Worm (Caenorhabditis elegans) whole organism, L4 larva: ENCODE results near the gene set-16.

ENCODE experiments used
- F37D6.2 ChIP-seq: sonication (generic microtip); optimal IDR thresholded peaks from 2 replicates; lab custom pipeline; 2016; ENCODE audit warnings: mild to moderate bottlenecking, missing genetic modification characterization, missing compliant biosample characterization
- F44E2.7 ChIP-seq: fragments of 200-800 bp; sonication (Bioruptor generic); IDR thresholded peaks from 2 replicates; pipeline ENCODE4 v2.1.2; 2022; ENCODE audit warnings: missing genetic modification characterization, missing compliant biosample characterization
- T20F7.1 ChIP-seq: fragments of 200-800 bp; sonication (Bioruptor generic); optimal IDR thresholded peaks from 2 replicates; lab custom pipeline; 2018; ENCODE audit warnings: mild to moderate bottlenecking, missing genetic modification characterization, missing compliant biosample characterization
- T26A8.4 ChIP-seq: fragments of 200-800 bp; sonication (Bioruptor generic); IDR thresholded peaks from 2 replicates; pipeline ENCODE4 v1.3.6; 2022; ENCODE audit warnings: missing genetic modification characterization, missing compliant biosample characterization
- aha-1 ChIP-seq: fragments of 150-350 bp; peaks from one replicate; lab custom pipeline; 2014; ENCODE audit warnings: missing biosample characterization, missing genetic modification characterization
- ama-1 ChIP-seq: fragments of 150-350 bp; optimal IDR thresholded peaks from 2 replicates; lab custom pipeline; 2014; ENCODE audit warnings: inconsistent platforms, mixed read lengths
- attf-4 ChIP-seq: sonication (generic microtip); optimal IDR thresholded peaks from 3 replicates; lab custom pipeline; 2017; ENCODE audit warnings: missing biosample characterization, missing genetic modification characterization
- ceh-20 ChIP-seq: fragments of 200-800 bp; sonication (Bioruptor generic); IDR thresholded peaks from 2 replicates; pipeline ENCODE4 v1.3.6; 2022; ENCODE audit warnings: missing genetic modification reagents, missing genetic modification characterization, missing compliant biosample characterization
- ceh-28 ChIP-seq: fragments of 150-350 bp; optimal IDR thresholded peaks from 2 replicates; lab custom pipeline; 2014; ENCODE audit warnings: missing biosample characterization, missing genetic modification reagents, missing genetic modification characterization
- daf-16 ChIP-seq, 3 experiments: sonication (generic microtip); optimal IDR thresholded peaks; 2 replicates each; lab custom pipeline; 2016 to 2017; ENCODE audit warnings: missing genetic modification characterization in 3 of 3, missing genetic modification reagents in 3 of 3, mild to moderate bottlenecking in 2 of 3, missing compliant biosample characterization in 2 of 3, missing biosample characterization in 1 of 3, moderate library complexity in 1 of 3
- dmd-6 ChIP-seq: fragments of 200-800 bp; sonication (Bioruptor generic); IDR thresholded peaks from 2 replicates; pipeline ENCODE4 v1.3.6; 2022; ENCODE audit warnings: missing genetic modification reagents, missing genetic modification characterization, missing compliant biosample characterization
- dmd-8 ChIP-seq: fragments of 200-800 bp; sonication (Bioruptor generic); IDR thresholded peaks from 2 replicates; pipeline ENCODE4 v1.3.6; 2022; ENCODE audit warnings: missing genetic modification characterization, missing compliant biosample characterization
- dpl-1 ChIP-seq: fragments of 150-350 bp; optimal IDR thresholded peaks from 2 replicates; lab custom pipeline; 2014; ENCODE audit warnings: missing biosample characterization, missing genetic modification reagents, missing genetic modification characterization
- duxl-1 ChIP-seq: sonication (generic microtip); optimal IDR thresholded peaks from 2 replicates; lab custom pipeline; 2016; ENCODE audit warnings: mild to moderate bottlenecking, missing genetic modification characterization, moderate library complexity, missing compliant biosample characterization; ENCODE audit not compliant: poor library complexity
- dve-1 ChIP-seq: sonication (generic microtip); optimal IDR thresholded peaks from 2 replicates; lab custom pipeline; 2017; ENCODE audit warnings: antibody characterized with exemption, mild to moderate bottlenecking, missing genetic modification characterization, missing compliant biosample characterization; ENCODE audit not compliant: insufficient read depth
- fkh-10 ChIP-seq: fragments of 150-350 bp; optimal IDR thresholded peaks from 2 replicates; lab custom pipeline; 2014; ENCODE audit warnings: missing biosample characterization, missing genetic modification reagents, missing genetic modification characterization
- gei-8 ChIP-seq: fragments of 200-800 bp; sonication (Bioruptor generic); optimal IDR thresholded peaks from 2 replicates; lab custom pipeline; 2018; ENCODE audit warnings: mild to moderate bottlenecking, missing genetic modification characterization, missing compliant biosample characterization
- hif-1 ChIP-seq, 2 experiments: sonication (generic microtip); optimal IDR thresholded peaks; 2 replicates each; lab custom pipeline; 2016 to 2017; ENCODE audit warnings: missing compliant biosample characterization in 2 of 2, missing genetic modification characterization in 2 of 2, missing genetic modification reagents in 2 of 2, missing genotype in 2 of 2, mild to moderate bottlenecking in 1 of 2
- hlh-11 ChIP-seq: fragments of 200-800 bp; sonication (Bioruptor generic); optimal IDR thresholded peaks from 2 replicates; lab custom pipeline; 2018; ENCODE audit warnings: mild to moderate bottlenecking, missing genetic modification characterization, missing compliant biosample characterization
- hlh-30 ChIP-seq: sonication (generic microtip); optimal IDR thresholded peaks from 2 replicates; lab custom pipeline; 2017; ENCODE audit warnings: antibody characterized with exemption, mild to moderate bottlenecking, missing genetic modification characterization, missing compliant biosample characterization; ENCODE audit not compliant: insufficient read depth
- hmg-1.1 ChIP-seq: fragments of 200-800 bp; sonication (Bioruptor generic); IDR thresholded peaks from 2 replicates; pipeline ENCODE4 v1.3.6; 2022; ENCODE audit warnings: missing genetic modification reagents, missing genetic modification characterization, missing compliant biosample characterization
- lin-1 ChIP-seq: fragments of 200-800 bp; sonication (Bioruptor generic); IDR thresholded peaks from 2 replicates; pipeline ENCODE4 v1.3.6; 2022; ENCODE audit warnings: missing genetic modification reagents, missing genetic modification characterization, missing compliant biosample characterization
- lin-13 ChIP-seq: fragments of 150-350 bp; optimal IDR thresholded peaks from 2 replicates; lab custom pipeline; 2014; ENCODE audit warnings: missing biosample characterization, missing genetic modification reagents, missing genetic modification characterization
- lin-38 ChIP-seq: fragments of 200-800 bp; sonication (Bioruptor generic); IDR thresholded peaks from 2 replicates; pipeline ENCODE4 v1.3.6; 2022; ENCODE audit warnings: missing genetic modification reagents, missing genetic modification characterization, missing compliant biosample characterization
- lsy-2 ChIP-seq, 2 experiments: fragments of 150-350 bp in 1 of 2; sonication (generic microtip) in 1 of 2; optimal IDR thresholded peaks; 2 replicates each; lab custom pipeline; 2014 to 2017; ENCODE audit warnings: missing biosample characterization in 2 of 2, missing genetic modification characterization in 2 of 2
- mdl-1 ChIP-seq, 2 experiments: fragments of 150-350 bp in 1 of 2; sonication (generic microtip) in 1 of 2; optimal IDR thresholded peaks; 2 replicates each; lab custom pipeline; 2014 to 2017; ENCODE audit warnings: missing biosample characterization in 2 of 2, missing genetic modification characterization in 2 of 2
- mdt-29 ChIP-seq: fragments of 200-800 bp; sonication (Bioruptor generic); IDR thresholded peaks from 2 replicates; pipeline ENCODE4 v1.3.6; 2022; ENCODE audit warnings: missing genetic modification reagents, missing genetic modification characterization, missing compliant biosample characterization
- mep-1 ChIP-seq: fragments of 150-350 bp; sonication (generic microtip); optimal IDR thresholded peaks from 3 replicates; lab custom pipeline; 2014; ENCODE audit warnings: missing biosample characterization, missing genetic modification characterization
- mes-2 ChIP-seq: sonication (generic microtip); optimal IDR thresholded peaks from 2 replicates; lab custom pipeline; 2016; ENCODE audit warnings: missing genotype, mild to moderate bottlenecking, missing genetic modification characterization, missing compliant biosample characterization; ENCODE audit not compliant: poor library complexity, severe bottlenecking
- mxl-3 ChIP-seq: fragments of 200-800 bp; sonication (Bioruptor generic); optimal IDR thresholded peaks from 2 replicates; lab custom pipeline; 2018; ENCODE audit warnings: mild to moderate bottlenecking, missing genetic modification characterization, missing compliant biosample characterization
- nhr-102 ChIP-seq: sonication (generic microtip); optimal IDR thresholded peaks from 2 replicates; lab custom pipeline; 2016; ENCODE audit warnings: mild to moderate bottlenecking, missing genetic modification characterization, moderate library complexity, missing compliant biosample characterization
- nhr-11 ChIP-seq: fragments of 150-350 bp; optimal IDR thresholded peaks from 2 replicates; lab custom pipeline; 2014; ENCODE audit warnings: missing biosample characterization, missing genetic modification characterization
- nhr-28 ChIP-seq: fragments of 150-350 bp; optimal IDR thresholded peaks from 2 replicates; lab custom pipeline; 2014; ENCODE audit warnings: missing biosample characterization, missing genetic modification characterization
- nhr-42 ChIP-seq: fragments of 200-800 bp; sonication (Bioruptor generic); IDR thresholded peaks from 2 replicates; pipeline ENCODE4 v1.3.6; 2022; ENCODE audit warnings: missing genetic modification characterization, missing compliant biosample characterization
- nhr-48 ChIP-seq: sonication (generic microtip); optimal IDR thresholded peaks from 2 replicates; lab custom pipeline; 2016; ENCODE audit warnings: mild to moderate bottlenecking, missing genetic modification characterization, missing compliant biosample characterization
- nhr-6 ChIP-seq: fragments of 150-350 bp; optimal IDR thresholded peaks from 2 replicates; lab custom pipeline; 2014; ENCODE audit warnings: missing biosample characterization, missing genetic modification characterization
- nhr-77 ChIP-seq: fragments of 150-350 bp; optimal IDR thresholded peaks from 2 replicates; lab custom pipeline; 2014; ENCODE audit warnings: missing biosample characterization, missing genetic modification characterization
- pha-4 ChIP-seq, 2 experiments: fragments of 150-350 bp in 1 of 2; fragments of 200-800 bp in 1 of 2; sonication (Bioruptor generic) in 1 of 2; IDR thresholded peaks in 1 of 2; optimal IDR thresholded peaks in 1 of 2; 2 replicates each; pipeline versions ENCODE4 v1.3.6 to Lab custom; 2014 to 2022; ENCODE audit warnings: missing genetic modification characterization in 2 of 2, missing genetic modification reagents in 2 of 2, missing biosample characterization in 1 of 2, missing compliant biosample characterization in 1 of 2
- php-3 ChIP-seq: fragments of 200-800 bp; sonication (Bioruptor generic); IDR thresholded peaks from 2 replicates; pipeline ENCODE4 v1.3.6; 2022; ENCODE audit warnings: missing genetic modification reagents, missing genetic modification characterization, missing compliant biosample characterization
- pqm-1 ChIP-seq: sonication (generic microtip); optimal IDR thresholded peaks from 2 replicates; lab custom pipeline; 2017; ENCODE audit warnings: missing biosample characterization, missing genetic modification characterization
- rbr-2 ChIP-seq: sonication (generic microtip); optimal IDR thresholded peaks from 2 replicates; lab custom pipeline; 2016; ENCODE audit warnings: missing genotype, missing genetic modification characterization, missing compliant biosample characterization
- set-16 ChIP-seq: fragments of 200-800 bp; sonication (Bioruptor generic); IDR thresholded peaks from 2 replicates; pipeline ENCODE4 v1.3.6; 2022; ENCODE audit warnings: missing genetic modification reagents, missing genetic modification characterization, missing compliant biosample characterization
- spr-1 ChIP-seq: sonication (generic microtip); optimal IDR thresholded peaks from 2 replicates; lab custom pipeline; 2016; ENCODE audit warnings: mild to moderate bottlenecking, missing genetic modification characterization, missing compliant biosample characterization
- tra-1 ChIP-seq: fragments of 200-800 bp; sonication (Bioruptor generic); IDR thresholded peaks from 2 replicates; pipeline ENCODE4 v1.3.6; 2022; ENCODE audit warnings: missing genetic modification reagents, missing genetic modification characterization, missing compliant biosample characterization
- unc-130 ChIP-seq: sonication (generic microtip); optimal IDR thresholded peaks from 2 replicates; lab custom pipeline; 2016; ENCODE audit warnings: missing genetic modification reagents, missing genetic modification characterization, missing compliant biosample characterization

set-16 gene

DNA sequence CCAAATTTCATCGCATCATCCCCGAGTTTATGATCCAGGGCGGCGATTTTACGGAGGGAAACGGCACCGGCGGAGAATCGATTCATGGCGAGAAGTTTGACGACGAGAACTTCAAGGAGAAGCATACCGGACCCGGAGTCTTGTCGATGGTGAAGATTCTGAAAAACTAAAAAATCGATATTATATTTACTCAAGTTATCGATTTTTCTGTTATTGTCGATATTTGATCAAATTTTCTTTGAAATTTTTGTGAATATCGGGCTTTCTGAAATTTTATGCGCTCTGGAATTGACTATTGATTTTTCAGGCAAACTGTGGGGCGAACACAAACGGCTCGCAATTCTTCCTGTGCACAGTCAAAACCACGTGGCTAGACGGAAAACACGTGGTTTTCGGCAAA is 49.5 kb downstream of the set-16 start:
- TF ChIP-seq rbr-2 (tag; lab: Kevin White, UChicago) (no peak), aha-1 (tag; lab: Kevin White, UChicago) (peak; percentile 40), dmd-8 (no peak), fkh-10 (no peak), lin-38 (GFP tag; lab: Robert Waterston, UW) (no peak), set-16 (GFP tag; lab: Robert Waterston, UW) (0 out of 2 replicates have a peak, but pooled peaks have one; percentile 4), ceh-28 (peak; percentile 51)

DNA sequence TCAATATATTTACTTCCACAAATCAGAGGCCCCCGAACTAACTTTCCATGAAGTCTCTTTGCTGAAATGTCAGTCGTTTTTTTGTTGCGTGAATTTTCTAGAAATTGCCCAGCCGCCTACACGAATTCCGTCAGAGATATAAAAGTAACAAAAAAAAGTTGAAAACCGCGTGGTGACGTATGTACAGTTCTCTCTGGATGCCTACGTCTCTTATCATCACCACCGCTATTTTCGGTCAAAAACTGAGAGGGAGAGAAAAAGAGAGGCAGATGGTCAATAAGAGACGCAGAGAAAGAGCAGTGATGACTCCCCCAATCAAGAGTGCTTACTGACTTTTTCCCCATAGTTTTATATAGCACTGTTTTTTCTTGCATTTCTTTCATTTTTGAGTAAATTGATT is 50.3 kb downstream of the set-16 start:
- TF ChIP-seq attf-4 (tag; lab: Kevin White, UChicago) (no peak), F44E2.7 (GFP tag; lab: Robert Waterston, UW) (no peak), T26A8.4 (0 out of 2 replicates have a peak, but pooled peaks have one; percentile 31), nhr-28 (tag; lab: Kevin White, UChicago) (peak; percentile 75), mdl-1 (tag; optimal IDR thresholded peaks at IDR 0.05; lab: Kevin White, UChicago) (peak in 1 of 2 experiments; percentile 76), lsy-2 (tag; optimal IDR thresholded peaks at IDR 0.05; lab: Kevin White, UChicago) (peak in 1 of 2 experiments; percentile 54), nhr-77 (tag; lab: Kevin White, UChicago) (peak; percentile 82), lin-1 (GFP tag; lab: Robert Waterston, UW) (no peak), unc-130 (peak; percentile 20), nhr-48 (tag; lab: Kevin White, UChicago) (peak; percentile 60), ama-1 (peak; percentile 12), dve-1 (tag; lab: Kevin White, UChicago) (peak; percentile 95), dmd-6 (GFP tag; lab: Robert Waterston, UW) (peak; percentile 69), lin-38 (GFP tag; lab: Robert Waterston, UW) (peak; percentile 46), duxl-1 (no peak), nhr-102 (peak; percentile 28), hlh-30 (tag; lab: Kevin White, UChicago) (peak; percentile 83), hif-1 (tag; optimal IDR thresholded peaks at IDR 0.05; lab: Kevin White, UChicago) (peak in 1 of 2 experiments; percentile 9), tra-1 (GFP tag; lab: Robert Waterston, UW) (0 out of 2 replicates have a peak, but pooled peaks have one; percentile 52), pha-4 (GFP tag; IDR thresholded peaks at IDR 0.05; lab: Robert Waterston, UW) (0 out of 2 replicates have a peak, but pooled peaks have one; percentile 40), pha-4 (tag; optimal IDR thresholded peaks at IDR 0.05; lab: Kevin White, UChicago) (peak; percentile 36), daf-16 (GFP tag; optimal IDR thresholded peaks at IDR 0.05; lab: Kevin White, UChicago) (no peak), daf-16 (tag; optimal IDR thresholded peaks at IDR 0.05; lab: Kevin White, UChicago) (peak; percentile 92), mep-1 (tag; lab: Kevin White, UChicago) (peak; percentile 47), hlh-11 (peak; percentile 90), ceh-20 (GFP tag; lab: Robert Waterston, UW) (0 out of 2 replicates have a peak, but pooled peaks have one; percentile 18), mdt-29 (GFP tag; lab: Robert Waterston, UW) (peak; percentile 75), gei-8 (GFP tag; lab: Kevin White, UChicago) (no peak), lin-13 (GFP tag; lab: Kevin White, UChicago) (peak; percentile 66), mes-2 (tag; lab: Kevin White, UChicago) (peak; percentile 55), aha-1 (tag; lab: Kevin White, UChicago) (peak; percentile 40), nhr-6 (tag; lab: Kevin White, UChicago) (peak; percentile 61), dpl-1 (GFP tag; lab: Kevin White, UChicago) (peak; percentile 10), mxl-3 (GFP tag; lab: Kevin White, UChicago) (peak; percentile 77), rbr-2 (tag; lab: Kevin White, UChicago) (peak; percentile 15), ceh-28 (no peak), spr-1 (tag; lab: Kevin White, UChicago) (peak; percentile 37), F37D6.2 (tag; lab: Kevin White, UChicago) (no peak), nhr-11 (no peak), php-3 (0 out of 2 replicates have a peak, but pooled peaks have one; percentile 45), hmg-1.1 (GFP tag; lab: Robert Waterston, UW) (peak; percentile 35; the same call in 1 of the 2 replicates), T20F7.1 (peak; percentile 62), nhr-42 (GFP tag; lab: Robert Waterston, UW) (no peak), pqm-1 (tag; lab: Kevin White, UChicago) (peak; percentile 48)
